Worm (Caenorhabditis elegans) whole organism, young adult: Measurements from ENCODE around the gene tag-52.
"Not testable (repeated sequence)": the region's sequence is repeated elsewhere in the genome, so short reads cannot be mapped to it uniquely, and the experiment has no call there.

Experiments
- B0019.2 ChIP-seq: fragments of 200-800 bp; sonication (Bioruptor generic); conservative IDR thresholded peaks from 2 replicates; pipeline ENCODE4 v1.3.6; 2022; ENCODE audit warnings: missing genetic modification reagents, missing genetic modification characterization, missing compliant biosample characterization
- B0336.3 ChIP-seq: fragments of 200-800 bp; sonication (Bioruptor generic); IDR thresholded peaks from 2 replicates; pipeline ENCODE4 v1.3.6; 2022; ENCODE audit warnings: missing genetic modification characterization, missing compliant biosample characterization
- F49E8.2 ChIP-seq: sonication (generic microtip); optimal IDR thresholded peaks from 3 replicates; lab custom pipeline; 2017; ENCODE audit warnings: missing genetic modification characterization, mild to moderate bottlenecking, missing compliant biosample characterization, antibody characterized with exemption, moderate library complexity; ENCODE audit not compliant: insufficient read depth
- F57A8.1 ChIP-seq: fragments of 200-800 bp; sonication (Bioruptor generic); optimal IDR thresholded peaks from 2 replicates; lab custom pipeline; 2018; ENCODE audit warnings: mild to moderate bottlenecking, missing genetic modification characterization, moderate library complexity, missing compliant biosample characterization
- Y53F4B.3 ChIP-seq: fragments of 200-800 bp; sonication (Bioruptor generic); IDR thresholded peaks from 2 replicates; pipeline ENCODE4 v1.3.6; 2022; ENCODE audit warnings: missing genetic modification reagents, missing genetic modification characterization, missing compliant biosample characterization
- ama-1 ChIP-seq, 3 experiments: fragments of 150-350 bp in 1 of 3; sonication (generic microtip) in 2 of 3; optimal IDR thresholded peaks; 2 replicates each; lab custom pipeline; 2014 to 2018; ENCODE audit warnings: missing biosample characterization in 2 of 3, missing genetic modification characterization in 2 of 3, missing genetic modification reagents in 2 of 3
- ceh-100 ChIP-seq: fragments of 200-800 bp; sonication (Bioruptor generic); IDR thresholded peaks from 2 replicates; pipeline ENCODE4 v1.3.6; 2022; ENCODE audit warnings: missing genetic modification reagents, missing genetic modification characterization, missing compliant biosample characterization
- die-1 ChIP-seq: sonication (generic microtip); optimal IDR thresholded peaks from 2 replicates; lab custom pipeline; 2016; ENCODE audit warnings: missing genotype, mild to moderate bottlenecking, missing genetic modification characterization, missing compliant biosample characterization
- hlh-26 ChIP-seq: fragments of 200-800 bp; sonication (Bioruptor generic); conservative IDR thresholded peaks from 2 replicates; pipeline ENCODE4 v1.3.6; 2022; ENCODE audit warnings: missing genetic modification reagents, missing genetic modification characterization, missing compliant biosample characterization
- mxl-1 ChIP-seq: sonication (generic microtip); optimal IDR thresholded peaks from 2 replicates; lab custom pipeline; 2016; ENCODE audit warnings: missing genetic modification characterization, missing compliant biosample characterization
- pha-4 ChIP-seq: fragments of 150-350 bp; sonication (generic microtip); optimal IDR thresholded peaks from 2 replicates; lab custom pipeline; 2014; ENCODE audit warnings: missing biosample characterization, missing genetic modification reagents, missing genetic modification characterization
- unc-130 ChIP-seq: sonication (generic microtip); optimal IDR thresholded peaks from 2 replicates; lab custom pipeline; 2016; ENCODE audit warnings: missing genetic modification reagents, missing genetic modification characterization, missing compliant biosample characterization
- ztf-18 ChIP-seq: sonication (generic microtip); optimal IDR thresholded peaks from 2 replicates; lab custom pipeline; 2016; ENCODE audit warnings: missing genotype, mild to moderate bottlenecking, missing genetic modification characterization, missing compliant biosample characterization

DNA sequence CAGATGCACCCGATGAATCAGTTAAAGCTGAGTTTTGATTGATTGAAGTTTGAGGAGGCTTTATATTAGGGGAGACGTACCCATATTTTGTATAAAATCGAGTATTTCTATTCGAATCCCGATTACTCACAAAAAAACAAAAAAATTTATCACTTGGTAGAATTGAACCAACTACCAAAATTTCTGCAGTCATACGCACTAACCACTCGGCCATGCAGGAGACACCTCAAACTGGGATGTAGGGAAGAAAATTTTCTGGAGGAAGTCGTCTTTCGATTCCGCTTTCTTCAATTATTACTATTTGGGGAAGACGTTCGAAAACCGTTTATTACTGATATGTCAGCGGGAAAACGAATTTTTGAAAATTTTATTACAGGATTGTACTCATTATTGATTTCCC lies 44.2 kb upstream of the tag-52 start:
- TF ChIP-seq pha-4 (tag; lab: Kevin White, UChicago); B0019.2 (GFP tag; lab: Robert Waterston, UW); mxl-1 (tag; lab: Kevin White, UChicago); F57A8.1 (GFP tag; lab: Kevin White, UChicago); die-1 (tag; lab: Kevin White, UChicago); F49E8.2 (tag; lab: Kevin White, UChicago); unc-130; ceh-100 (GFP tag; lab: Robert Waterston, UW); Y53F4B.3 (GFP tag; lab: Robert Waterston, UW); B0336.3; hlh-26; ama-1 (optimal IDR thresholded peaks at IDR 0.05; lab: Kevin White, UChicago); ama-1 (GFP tag; optimal IDR thresholded peaks at IDR 0.05; lab: Kevin White, UChicago); ztf-18: not testable (repeated sequence)
